Worm (Caenorhabditis elegans) whole organism, young adult: ENCODE data around the gene col-91.

ENCODE experiments used
- F49E8.2 ChIP-seq: sonication (generic microtip); optimal IDR thresholded peaks from 3 replicates; lab custom pipeline; 2017; ENCODE audit warnings: missing genetic modification characterization, mild to moderate bottlenecking, missing compliant biosample characterization, antibody characterized with exemption, moderate library complexity; ENCODE audit not compliant: insufficient read depth
- akir-1 ChIP-seq: fragments of 200-800 bp; sonication (Bioruptor generic); optimal IDR thresholded peaks from 2 replicates; lab custom pipeline; 2018; ENCODE audit warnings: mild to moderate bottlenecking, missing genetic modification characterization, moderate library complexity, missing compliant biosample characterization
- attf-6 ChIP-seq: fragments of 200-800 bp; sonication (Bioruptor generic); IDR thresholded peaks from 2 replicates; pipeline ENCODE4 v1.3.6; 2022; ENCODE audit warnings: missing genetic modification reagents, missing genetic modification characterization, missing compliant biosample characterization
- dpl-1 ChIP-seq: fragments of 150-350 bp; optimal IDR thresholded peaks from 2 replicates; lab custom pipeline; 2014; ENCODE audit warnings: missing biosample characterization, missing genetic modification reagents, missing genetic modification characterization
- egl-18 ChIP-seq: fragments of 200-800 bp; sonication (Bioruptor generic); IDR thresholded peaks from 2 replicates; pipeline ENCODE4 v1.3.6; 2022; ENCODE audit warnings: missing genetic modification reagents, missing genetic modification characterization, missing compliant biosample characterization
- nfya-1 ChIP-seq: sonication (generic microtip); optimal IDR thresholded peaks from 2 replicates; lab custom pipeline; 2017; ENCODE audit warnings: antibody characterized with exemption, missing compliant biosample characterization, missing genetic modification characterization, borderline replicate concordance; ENCODE audit not compliant: insufficient read depth
- nfyb-1 ChIP-seq: fragments of 200-800 bp; sonication (Bioruptor generic); IDR thresholded peaks from 2 replicates; pipeline ENCODE4 v1.3.6; 2022; ENCODE audit warnings: missing genetic modification reagents, missing genetic modification characterization, missing compliant biosample characterization
- pha-4 ChIP-seq: fragments of 150-350 bp; sonication (generic microtip); optimal IDR thresholded peaks from 2 replicates; lab custom pipeline; 2014; ENCODE audit warnings: missing biosample characterization, missing genetic modification reagents, missing genetic modification characterization
- unc-62 ChIP-seq: fragments of 150-350 bp; optimal IDR thresholded peaks from 2 replicates; lab custom pipeline; 2014; ENCODE audit warnings: missing biosample characterization, missing genetic modification reagents, missing genetic modification characterization
- ztf-26 ChIP-seq: sonication (generic microtip); optimal IDR thresholded peaks from 2 replicates; lab custom pipeline; 2017; ENCODE audit warnings: missing genetic modification characterization, missing compliant biosample characterization

DNA sequence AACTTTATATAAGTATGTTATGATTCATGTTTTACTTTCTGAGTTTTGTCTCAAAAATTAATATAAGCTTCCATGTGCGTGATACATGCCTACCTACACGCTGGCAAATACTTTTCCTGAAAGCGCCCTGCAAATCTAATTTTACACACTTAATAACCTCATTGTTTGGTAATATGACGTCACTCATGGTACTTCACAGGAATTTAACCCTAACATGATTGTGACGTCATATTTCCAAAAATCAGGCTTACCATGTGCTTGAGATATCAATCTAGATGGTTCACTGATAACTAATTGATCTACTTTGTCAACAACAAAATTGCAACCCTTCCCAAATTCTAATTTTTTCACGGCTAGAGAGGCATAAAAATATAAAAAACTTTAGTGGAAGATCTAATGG, 40.0 kb upstream of the col-91 start:
- no peak for TF ChIP-seq pha-4 (tag; lab: Kevin White, UChicago)
- TF ChIP-seq unc-62 (GFP tag; lab: Kevin White, UChicago), result no peak
- no peak for TF ChIP-seq dpl-1 (GFP tag; lab: Kevin White, UChicago)
- no peak for TF ChIP-seq egl-18 (GFP tag; lab: Robert Waterston, UW)
- no peak for TF ChIP-seq nfya-1 (tag; lab: Kevin White, UChicago)
- TF ChIP-seq attf-6 (GFP tag; lab: Robert Waterston, UW), result no peak
- TF ChIP-seq ztf-26 (tag; lab: Kevin White, UChicago), result no peak
- TF ChIP-seq F49E8.2 (tag; lab: Kevin White, UChicago), result no peak
- no peak for TF ChIP-seq nfyb-1
- no peak for TF ChIP-seq akir-1 (GFP tag; lab: Kevin White, UChicago)
